Worm (Caenorhabditis elegans) whole organism, late embryonic: ENCODE results near the gene F44G4.6.
A peak's percentile ranks its signal among the peaks of the same experiment; 100 is the strongest.

Experiments
- T23F11.4 ChIP-seq: fragments of 200-800 bp; sonication (Bioruptor generic); optimal IDR thresholded peaks from 2 replicates; lab custom pipeline; 2018; ENCODE audit warnings: mild to moderate bottlenecking, missing genetic modification characterization, missing compliant biosample characterization
- ama-1 ChIP-seq: fragments of 150-350 bp; optimal IDR thresholded peaks from 2 replicates; lab custom pipeline; 2014
- ceh-14 ChIP-seq: sonication (generic microtip); optimal IDR thresholded peaks from 2 replicates; lab custom pipeline; 2016; ENCODE audit warnings: missing genotype, missing genetic modification characterization, missing compliant biosample characterization
- ceh-30 ChIP-seq: fragments of 150-350 bp; optimal IDR thresholded peaks from 2 replicates; lab custom pipeline; 2014; ENCODE audit warnings: missing biosample characterization, missing genetic modification characterization
- ceh-45 ChIP-seq: fragments of 200-800 bp; sonication (Bioruptor generic); IDR thresholded peaks from 2 replicates; pipeline ENCODE4 v1.3.6; 2022; ENCODE audit warnings: missing genetic modification reagents, missing genetic modification characterization, missing compliant biosample characterization
- ceh-6 ChIP-seq: fragments of 200-800 bp; sonication (Bioruptor generic); optimal IDR thresholded peaks from 2 replicates; lab custom pipeline; 2018; ENCODE audit warnings: mild to moderate bottlenecking, missing genetic modification characterization, missing compliant biosample characterization
- ets-4 ChIP-seq: sonication (generic microtip); optimal IDR thresholded peaks from 2 replicates; lab custom pipeline; 2016; ENCODE audit warnings: missing genetic modification characterization, missing compliant biosample characterization
- hlh-30 ChIP-seq: sonication (generic microtip); optimal IDR thresholded peaks from 2 replicates; lab custom pipeline; 2017; ENCODE audit warnings: antibody characterized with exemption, missing genetic modification characterization, missing compliant biosample characterization; ENCODE audit not compliant: insufficient read depth
- nfya-1 ChIP-seq: sonication (generic microtip); optimal IDR thresholded peaks from 2 replicates; lab custom pipeline; 2017; ENCODE audit warnings: missing genetic modification characterization, mild to moderate bottlenecking, missing compliant biosample characterization, antibody characterized with exemption, moderate library complexity
- nhr-11 ChIP-seq: fragments of 150-350 bp; optimal IDR thresholded peaks from 2 replicates; lab custom pipeline; 2014; ENCODE audit warnings: missing biosample characterization, missing genetic modification characterization
- pha-4 ChIP-seq: fragments of 150-350 bp; optimal IDR thresholded peaks from 2 replicates; lab custom pipeline; 2018; ENCODE audit warnings: missing biosample characterization, missing genetic modification reagents, missing genetic modification characterization
- pqm-1 ChIP-seq: sonication (generic microtip); optimal IDR thresholded peaks from 2 replicates; lab custom pipeline; 2016; ENCODE audit warnings: missing genetic modification characterization, missing compliant biosample characterization
- ttx-3 ChIP-seq: sonication (generic microtip); optimal IDR thresholded peaks from 2 replicates; lab custom pipeline; 2016; ENCODE audit warnings: missing genetic modification reagents, missing genetic modification characterization, missing compliant biosample characterization
- unc-55 ChIP-seq: sonication (generic microtip); optimal IDR thresholded peaks from 2 replicates; lab custom pipeline; 2017; ENCODE audit warnings: missing biosample characterization, missing genetic modification reagents, missing genetic modification characterization

ce11 chrII:8964835-8965234 lies 36.8 kb downstream of the F44G4.6 start, which contains the start of the genes ndub-3 and C18E9.2:
- no peak for TF ChIP-seq ets-4 (tag; lab: Kevin White, UChicago)
- TF ChIP-seq pqm-1 = no peak
- TF ChIP-seq pha-4 (tag; lab: Kevin White, UChicago) = no peak
- TF ChIP-seq ceh-14 (tag; lab: Kevin White, UChicago) = no peak
- TF ChIP-seq ceh-6 (GFP tag; lab: Kevin White, UChicago) = no peak
- TF ChIP-seq nhr-11 (tag; lab: Kevin White, UChicago) = no peak
- no peak for TF ChIP-seq unc-55
- TF ChIP-seq ceh-30 = no peak
- peak; percentile 14 for TF ChIP-seq ttx-3 (tag; lab: Kevin White, UChicago)
- TF ChIP-seq hlh-30 (tag; lab: Kevin White, UChicago) = no peak
- TF ChIP-seq nfya-1 = no peak
- no peak for TF ChIP-seq T23F11.4 (GFP tag; lab: Kevin White, UChicago)
- TF ChIP-seq ama-1 (lab: Kevin White, UChicago) = no peak
- no peak for TF ChIP-seq ceh-45
